Worm (Caenorhabditis elegans) whole organism, late embryonic: ENCODE results near the gene mxl-3.

Source experiments
- C08G9.2 ChIP-seq: sonication (generic microtip); optimal IDR thresholded peaks from 2 replicates; lab custom pipeline; 2016; ENCODE audit warnings: mild to moderate bottlenecking, missing genetic modification characterization, moderate library complexity, missing compliant biosample characterization
- F13H6.1 ChIP-seq: sonication (generic microtip); optimal IDR thresholded peaks from 2 replicates; lab custom pipeline; 2016; ENCODE audit warnings: missing genetic modification characterization, missing compliant biosample characterization
- T23F11.4 ChIP-seq: fragments of 200-800 bp; sonication (Bioruptor generic); optimal IDR thresholded peaks from 2 replicates; lab custom pipeline; 2018; ENCODE audit warnings: mild to moderate bottlenecking, missing genetic modification characterization, missing compliant biosample characterization
- Y22D7AL.16 ChIP-seq: sonication (generic microtip); optimal IDR thresholded peaks from 2 replicates; lab custom pipeline; 2016; ENCODE audit warnings: missing genetic modification characterization, missing compliant biosample characterization
- ceh-18 ChIP-seq: sonication (generic microtip); optimal IDR thresholded peaks from 2 replicates; lab custom pipeline; 2016; ENCODE audit warnings: missing genetic modification characterization, missing compliant biosample characterization
- ceh-19 ChIP-seq: fragments of 200-800 bp; sonication (Bioruptor generic); optimal IDR thresholded peaks from 2 replicates; lab custom pipeline; 2018; ENCODE audit warnings: mild to moderate bottlenecking, missing genetic modification characterization, missing compliant biosample characterization
- ceh-2 ChIP-seq: sonication (generic microtip); optimal IDR thresholded peaks from 2 replicates; lab custom pipeline; 2016; ENCODE audit warnings: missing genotype, missing genetic modification characterization, missing compliant biosample characterization
- ceh-24 ChIP-seq: sonication (generic microtip); optimal IDR thresholded peaks from 2 replicates; lab custom pipeline; 2016; ENCODE audit warnings: mild to moderate bottlenecking, missing genetic modification characterization, missing compliant biosample characterization
- ceh-31 ChIP-seq: sonication (generic microtip); optimal IDR thresholded peaks from 2 replicates; lab custom pipeline; 2016; ENCODE audit warnings: missing genetic modification characterization, missing compliant biosample characterization
- ceh-48 ChIP-seq: sonication (generic microtip); optimal IDR thresholded peaks from 2 replicates; lab custom pipeline; 2016; ENCODE audit warnings: missing genetic modification characterization, inconsistent platforms, missing compliant biosample characterization
- ceh-6 ChIP-seq: fragments of 200-800 bp; sonication (Bioruptor generic); optimal IDR thresholded peaks from 2 replicates; lab custom pipeline; 2018; ENCODE audit warnings: mild to moderate bottlenecking, missing genetic modification characterization, missing compliant biosample characterization
- ceh-9 ChIP-seq: sonication (generic microtip); optimal IDR thresholded peaks from 2 replicates; lab custom pipeline; 2016; ENCODE audit warnings: mild to moderate bottlenecking, missing genetic modification characterization, inconsistent platforms, missing compliant biosample characterization
- che-1 ChIP-seq: sonication (generic microtip); optimal IDR thresholded peaks from 2 replicates; lab custom pipeline; 2016; ENCODE audit warnings: mild to moderate bottlenecking, missing genetic modification characterization, missing compliant biosample characterization
- elt-2 ChIP-seq: sonication (generic microtip); optimal IDR thresholded peaks from 2 replicates; lab custom pipeline; 2016; ENCODE audit warnings: missing genetic modification reagents, missing genetic modification characterization, missing compliant biosample characterization
- ets-4 ChIP-seq: sonication (generic microtip); optimal IDR thresholded peaks from 2 replicates; lab custom pipeline; 2016; ENCODE audit warnings: missing genetic modification characterization, missing compliant biosample characterization
- gmeb-2 ChIP-seq: sonication (generic microtip); optimal IDR thresholded peaks from 2 replicates; lab custom pipeline; 2016; ENCODE audit warnings: missing genetic modification characterization, inconsistent platforms, missing compliant biosample characterization
- hlh-15 ChIP-seq: sonication (generic microtip); optimal IDR thresholded peaks from 2 replicates; lab custom pipeline; 2016; ENCODE audit warnings: missing genetic modification characterization, missing compliant biosample characterization
- hlh-30 ChIP-seq: sonication (generic microtip); optimal IDR thresholded peaks from 2 replicates; lab custom pipeline; 2017; ENCODE audit warnings: antibody characterized with exemption, missing genetic modification characterization, missing compliant biosample characterization; ENCODE audit not compliant: insufficient read depth
- hlh-6 ChIP-seq: sonication (generic microtip); optimal IDR thresholded peaks from 2 replicates; lab custom pipeline; 2016; ENCODE audit warnings: missing genotype, missing genetic modification characterization, missing compliant biosample characterization
- mec-3 ChIP-seq: sonication (generic microtip); optimal IDR thresholded peaks from 2 replicates; lab custom pipeline; 2016; ENCODE audit warnings: borderline replicate concordance, missing genetic modification characterization, missing compliant biosample characterization
- nfya-1 ChIP-seq: sonication (generic microtip); optimal IDR thresholded peaks from 2 replicates; lab custom pipeline; 2017; ENCODE audit warnings: missing genetic modification characterization, mild to moderate bottlenecking, missing compliant biosample characterization, antibody characterized with exemption, moderate library complexity
- npax-4 ChIP-seq: sonication (generic microtip); optimal IDR thresholded peaks from 2 replicates; lab custom pipeline; 2016; ENCODE audit warnings: missing genetic modification characterization, missing compliant biosample characterization
- pag-3 ChIP-seq: sonication (generic microtip); optimal IDR thresholded peaks from 2 replicates; lab custom pipeline; 2016; ENCODE audit warnings: missing compliant biosample characterization, missing genetic modification characterization, borderline replicate concordance
- pat-9 ChIP-seq: fragments of 200-800 bp; sonication (Bioruptor generic); optimal IDR thresholded peaks from 2 replicates; lab custom pipeline; 2018; ENCODE audit warnings: mild to moderate bottlenecking, missing genetic modification characterization, moderate library complexity, missing compliant biosample characterization
- pqm-1 ChIP-seq: sonication (generic microtip); optimal IDR thresholded peaks from 2 replicates; lab custom pipeline; 2016; ENCODE audit warnings: missing genetic modification characterization, missing compliant biosample characterization
- pros-1 ChIP-seq: fragments of 150-350 bp; optimal IDR thresholded peaks from 2 replicates; lab custom pipeline; 2014; ENCODE audit warnings: missing biosample characterization, missing genetic modification reagents, missing genetic modification characterization
- sox-2 ChIP-seq: fragments of 200-800 bp; sonication (Bioruptor generic); IDR thresholded peaks from 2 replicates; pipeline ENCODE4 v1.3.6; 2022; ENCODE audit warnings: missing genetic modification reagents, missing genetic modification characterization, missing compliant biosample characterization
- ttx-3 ChIP-seq: sonication (generic microtip); optimal IDR thresholded peaks from 2 replicates; lab custom pipeline; 2016; ENCODE audit warnings: missing genetic modification reagents, missing genetic modification characterization, missing compliant biosample characterization
- unc-3 ChIP-seq, 2 experiments: fragments of 200-800 bp in 1 of 2; sonication (Bioruptor generic) in 1 of 2; sonication (generic microtip) in 1 of 2; conservative IDR thresholded peaks in 1 of 2; optimal IDR thresholded peaks in 1 of 2; 2 replicates each; pipeline versions ENCODE4 v1.3.6 to Lab custom; 2016 to 2022; ENCODE audit warnings: missing compliant biosample characterization in 2 of 2, missing genetic modification characterization in 2 of 2, missing genetic modification reagents in 1 of 2
- ztf-16 ChIP-seq: sonication (generic microtip); optimal IDR thresholded peaks from 2 replicates; lab custom pipeline; 2017; ENCODE audit warnings: missing genetic modification characterization, missing compliant biosample characterization

mxl-3 gene

DNA sequence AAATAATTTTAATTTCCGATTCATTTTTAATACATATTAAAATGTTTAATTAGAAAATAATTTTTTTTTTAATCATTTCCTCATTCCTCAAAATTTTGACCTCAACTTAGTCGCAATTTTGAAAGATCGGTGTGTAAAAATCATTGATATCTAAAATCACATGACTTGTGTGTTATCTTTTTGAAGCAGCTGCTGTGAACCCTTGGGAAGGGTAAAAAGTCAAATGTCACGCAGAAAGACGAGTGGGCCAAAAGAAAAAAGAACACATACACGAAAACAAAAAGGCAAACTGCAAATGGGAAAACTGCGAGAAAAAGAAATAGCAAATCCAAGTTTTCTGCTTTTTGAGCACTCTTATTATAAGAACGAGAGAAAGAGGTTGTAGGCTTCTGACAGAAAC, 32.7 kb upstream of the mxl-3 start:
- no peak for TF ChIP-seq ets-4
- no peak for TF ChIP-seq sox-2 (GFP tag; lab: Robert Waterston, UW)
- TF ChIP-seq pat-9 (tag; lab: Kevin White, UChicago): no peak
- TF ChIP-seq hlh-6 (tag; lab: Kevin White, UChicago): no peak
- no peak for TF ChIP-seq elt-2 (tag; lab: Kevin White, UChicago)
- no peak for TF ChIP-seq ceh-2 (tag; lab: Kevin White, UChicago)
- TF ChIP-seq npax-4: no peak
- no peak for TF ChIP-seq ztf-16

- no peak for TF ChIP-seq Y22D7AL.16
- TF ChIP-seq, all 69 proteins: peak for 0
These were observed 30.6 kb upstream of the mxl-3 start for ce11 chrX:13380988-13381742.

DNA sequence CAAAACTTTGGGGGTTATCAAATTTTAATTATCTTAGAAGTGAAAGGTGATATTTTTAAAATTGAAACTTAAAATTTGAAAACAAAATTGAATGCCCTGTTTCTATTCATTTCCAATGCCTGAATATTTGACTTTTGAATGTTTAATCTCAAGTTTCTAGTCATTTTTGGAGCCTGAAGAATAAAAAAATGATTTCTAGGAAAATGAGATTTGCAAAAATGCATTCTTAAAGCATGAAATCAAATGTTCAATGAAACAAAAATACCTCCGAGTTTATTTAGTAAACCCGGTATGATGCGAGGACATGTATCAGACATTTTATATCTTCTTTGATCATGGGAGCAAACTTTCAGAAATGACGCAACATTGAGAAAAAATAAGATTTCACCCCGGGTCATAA, 28.5 kb upstream of the mxl-3 start:
- TF ChIP-seq ceh-2 (tag; lab: Kevin White, UChicago): no peak
- TF ChIP-seq hlh-15 (tag; lab: Kevin White, UChicago): no peak
- no peak for TF ChIP-seq unc-3 (GFP tag; conservative IDR thresholded peaks at IDR 0.05; lab: Robert Waterston, UW)
- TF ChIP-seq unc-3 (tag; optimal IDR thresholded peaks at IDR 0.05; lab: Kevin White, UChicago): no peak

DNA sequence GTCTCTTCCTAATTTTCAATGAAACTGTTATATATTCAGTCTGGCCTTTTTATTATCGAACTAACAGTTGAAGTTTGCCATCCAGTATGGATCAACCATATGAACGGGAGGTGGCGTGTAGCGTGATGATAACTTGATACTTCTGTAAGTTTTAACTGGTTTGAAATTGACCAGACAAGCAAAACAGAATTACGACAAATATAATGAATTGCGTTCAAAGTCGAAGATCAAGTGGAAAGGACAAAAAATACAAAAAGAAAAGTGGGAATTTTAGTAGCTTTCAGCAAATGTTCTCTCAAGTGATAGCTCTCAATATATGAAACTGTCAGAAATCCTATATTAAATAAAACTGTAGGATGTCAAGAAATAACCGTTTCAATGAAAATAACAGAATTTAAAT, 26.2 kb upstream of the mxl-3 start, which contains the start of the genes C49F8.14 and gem-1:
Gene C49F8.14, minus strand, starts transcription at position 99 of the 400 bp plus-strand sequence.
Gene gem-1, minus strand, starts transcription at position 142 of the 400 bp plus-strand sequence.
- TF ChIP-seq ceh-48 (tag; lab: Kevin White, UChicago) (no peak), F13H6.1 (no peak), hlh-30 (tag; lab: Kevin White, UChicago) (no peak), hlh-15 (tag; lab: Kevin White, UChicago) (no peak), elt-2 (tag; lab: Kevin White, UChicago) (no peak), ttx-3 (tag; lab: Kevin White, UChicago) (no peak), mec-3 (tag; lab: Kevin White, UChicago) (no peak), ceh-31 (tag; lab: Kevin White, UChicago) (no peak), ceh-18 (no peak), hlh-6 (tag; lab: Kevin White, UChicago) (no peak), pqm-1 (tag; lab: Kevin White, UChicago) (no peak), gmeb-2 (tag; lab: Kevin White, UChicago) (no peak), npax-4 (no peak), pag-3 (tag; lab: Kevin White, UChicago) (no peak), ceh-9 (tag; lab: Kevin White, UChicago) (no peak), T23F11.4 (GFP tag; lab: Kevin White, UChicago) (no peak), nfya-1 (tag; lab: Kevin White, UChicago) (no peak), C08G9.2 (tag; lab: Kevin White, UChicago) (no peak), ceh-6 (GFP tag; lab: Kevin White, UChicago) (no peak), che-1 (tag; lab: Kevin White, UChicago) (no peak)

DNA sequence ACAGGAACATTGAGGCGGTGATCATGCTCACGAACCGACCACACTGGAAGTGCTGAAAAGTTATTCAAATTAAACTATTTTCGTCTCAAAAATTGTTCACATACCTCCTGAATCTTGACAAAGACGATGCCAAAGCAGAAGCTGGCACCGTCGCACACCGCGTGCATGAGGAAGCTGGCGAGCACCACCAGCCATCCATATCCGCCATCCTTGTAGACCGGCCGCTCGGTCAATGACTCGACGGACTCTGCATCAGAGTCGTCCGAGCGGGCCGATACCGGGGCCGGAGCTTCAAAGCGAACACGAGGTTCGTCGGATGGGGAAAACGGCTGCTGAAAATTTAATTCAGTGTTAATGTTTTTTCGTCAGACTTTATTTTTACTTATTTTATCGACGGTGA, 25.6 kb upstream of the mxl-3 start:
- no peak for TF ChIP-seq hlh-6 (tag; lab: Kevin White, UChicago)
- TF ChIP-seq che-1 (tag; lab: Kevin White, UChicago): no peak
- no peak for TF ChIP-seq ceh-24 (tag; lab: Kevin White, UChicago)
- TF ChIP-seq pag-3 (tag; lab: Kevin White, UChicago): no peak
- no peak for TF ChIP-seq pros-1
- no peak for TF ChIP-seq ceh-19 (GFP tag; lab: Kevin White, UChicago)
